Fruit fly (Drosophila melanogaster): ENCODE data around the gene Npc2c.

Npc2c gene

DNA sequence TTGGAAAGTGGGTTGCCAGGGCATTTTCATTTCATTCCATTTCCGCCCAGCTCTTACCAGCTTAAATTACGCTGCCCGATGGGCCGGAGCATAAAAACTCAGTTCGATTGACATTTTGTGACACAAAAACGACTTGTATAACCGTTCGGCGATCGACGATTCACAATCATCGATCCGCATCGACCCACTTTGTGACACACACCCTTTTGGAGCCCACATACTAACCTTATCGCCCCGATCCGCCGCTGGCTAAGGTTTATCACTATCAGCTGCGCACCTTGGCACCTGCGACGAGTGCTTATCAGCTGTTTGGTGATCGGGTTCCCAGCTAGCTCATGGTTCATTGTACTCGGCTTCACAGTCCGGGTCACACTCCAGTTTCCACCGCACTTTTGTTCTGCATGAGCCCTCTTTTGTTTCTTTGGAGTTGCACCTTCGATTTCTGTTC, 39.4 kb downstream of the Npc2c start (continued):
- TF ChIP-seq pan (optimal IDR thresholded peaks at IDR 0.05) (no peak), pan (GFP tag; optimal IDR thresholded peaks at IDR 0.05 in 1 of 2, IDR thresholded peaks at IDR 0.05 in 1 of 2) (peak in 1 of 2 experiments; percentile 16), seq (GFP tag; IDR thresholded peaks at IDR 0.05) (no peak), al (GFP tag; IDR thresholded peaks at IDR 0.05) (no peak), CG17361 (GFP tag; IDR thresholded peaks at IDR 0.05) (no peak), Aef1 (GFP tag; IDR thresholded peaks at IDR 0.05) (no peak), Camta (GFP tag; optimal IDR thresholded peaks at IDR 0.05) (no peak), pros (GFP tag; optimal IDR thresholded peaks at IDR 0.05) (no peak), tio (GFP tag; optimal IDR thresholded peaks at IDR 0.05) (no peak), CG9437 (GFP tag; optimal IDR thresholded peaks at IDR 0.05) (no peak), CG15073 (GFP tag; optimal IDR thresholded peaks at IDR 0.05) (no peak), Jarid2 (GFP tag; optimal IDR thresholded peaks at IDR 0.05) (no peak), CG5180 (GFP tag; optimal IDR thresholded peaks at IDR 0.05) (peak; percentile 31), toy (GFP tag; IDR thresholded peaks at IDR 0.05) (no peak), crp (GFP tag; optimal IDR thresholded peaks at IDR 0.05) (peak in 1 of 2 experiments; percentile 7), chm (GFP tag; IDR thresholded peaks at IDR 0.05) (peak; percentile 62; the same call in 1 of the 2 replicates), fd3F (GFP tag; optimal IDR thresholded peaks at IDR 0.05) (no peak), mam (GFP tag; optimal IDR thresholded peaks at IDR 0.05) (no peak), CG15011 (GFP tag; optimal IDR thresholded peaks at IDR 0.05) (no peak), CG9727 (GFP tag; optimal IDR thresholded peaks at IDR 0.05) (no peak), CG30020 (tag; optimal IDR thresholded peaks at IDR 0.05) (no peak), CG2889 (GFP tag; IDR thresholded peaks at IDR 0.05) (no peak), ERR (GFP tag; optimal IDR thresholded peaks at IDR 0.05) (no peak), Fer3 (tag; optimal IDR thresholded peaks at IDR 0.05) (no peak), B-H2 (GFP tag; optimal IDR thresholded peaks at IDR 0.05) (no peak), CG14441 (GFP tag; IDR thresholded peaks at IDR 0.05) (no peak), HLHmδ (GFP tag; optimal IDR thresholded peaks at IDR 0.05) (no peak), CG2678 (tag; optimal IDR thresholded peaks at IDR 0.05) (peak; percentile 25), Pdp1 (GFP tag; optimal IDR thresholded peaks at IDR 0.05) (peak in 1 of 2 experiments; percentile 98), Hand (GFP tag; optimal IDR thresholded peaks at IDR 0.05) (peak; percentile 19), CG7987 (GFP tag; optimal IDR thresholded peaks at IDR 0.05) (no peak), Antp (GFP tag; optimal IDR thresholded peaks at IDR 0.05) (no peak), CG3065 (GFP tag; optimal IDR thresholded peaks at IDR 0.05) (no peak)

DNA sequence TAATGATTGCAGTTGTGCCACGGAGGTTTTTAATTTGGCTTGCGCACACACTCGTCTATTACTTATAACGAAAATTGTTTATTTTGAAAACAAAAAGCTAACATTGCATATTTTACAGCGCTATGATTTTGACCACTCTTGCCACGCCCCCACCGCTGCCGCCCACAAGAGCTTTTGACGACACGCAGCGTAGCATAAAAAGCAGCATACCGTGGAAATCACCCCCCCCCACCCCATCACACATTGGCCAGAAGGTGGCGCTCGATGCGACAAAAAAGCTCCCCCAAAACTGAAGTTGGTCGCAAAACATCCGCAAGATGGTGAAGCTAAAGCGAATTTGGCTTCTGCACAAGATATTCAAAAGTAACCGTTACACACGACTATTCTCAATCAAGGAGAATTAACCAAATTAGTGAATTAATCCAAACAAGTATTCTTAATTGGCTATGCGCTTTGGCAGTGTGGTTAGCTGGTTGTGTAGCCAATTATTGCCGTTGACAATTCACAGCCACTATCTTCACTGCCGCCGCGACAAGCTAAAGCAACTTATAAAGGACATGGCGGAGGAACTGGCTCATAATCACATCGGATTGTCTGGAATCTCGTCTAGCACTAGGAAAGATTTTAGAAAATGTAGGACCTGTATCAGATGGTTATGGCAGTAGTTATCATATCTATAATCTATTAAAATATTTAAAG, 40.6 kb downstream of the Npc2c start:
- TF ChIP-seq CG10366 (GFP tag; IDR thresholded peaks at IDR 0.05) (0 out of 2 replicates have a peak, but pooled peaks have one; percentile 14), CG14014 (GFP tag; IDR thresholded peaks at IDR 0.05) (peak; percentile 40; the same call in 1 of the 2 replicates), gce (GFP tag; IDR thresholded peaks at IDR 0.05) (peak; percentile 41; the same call in 1 of the 3 replicates), CG18599 (GFP tag; optimal IDR thresholded peaks at IDR 0.05) (peak; percentile 53), CG30403 (GFP tag; optimal IDR thresholded peaks at IDR 0.05) (peak; percentile 18), CG12942 (GFP tag; optimal IDR thresholded peaks at IDR 0.05) (peak; percentile 9), chinmo (GFP tag; IDR thresholded peaks at IDR 0.05; ENCODE audit: partially characterized antibody) (peak; percentile 82; the same call in 2 of the 4 replicates), CG18476 (GFP tag; optimal IDR thresholded peaks at IDR 0.05) (no peak), CG5953 (GFP tag; IDR thresholded peaks at IDR 0.05) (peak; percentile 38; the same call in 1 of the 2 replicates), Xbp1 (GFP tag; optimal IDR thresholded peaks at IDR 0.05) (peak; percentile 24), CG7987 (GFP tag; optimal IDR thresholded peaks at IDR 0.05) (peak; percentile 78), CG17361 (GFP tag; IDR thresholded peaks at IDR 0.05) (no peak), zen2 (GFP tag; IDR thresholded peaks at IDR 0.05; ENCODE audit: partially characterized antibody) (no peak), H2.0 (GFP tag; IDR thresholded peaks at IDR 0.05) (0 out of 2 replicates have a peak, but pooled peaks have one; percentile 17), Antp (GFP tag; optimal IDR thresholded peaks at IDR 0.05) (peak; percentile 64), scrt (GFP tag; optimal IDR thresholded peaks at IDR 0.05) (no peak), CG2678 (tag; optimal IDR thresholded peaks at IDR 0.05) (peak; percentile 6), CG6683 (GFP tag; optimal IDR thresholded peaks at IDR 0.05) (peak; percentile 5), CG10543 (GFP tag; optimal IDR thresholded peaks at IDR 0.05) (peak; percentile 6), bowl (GFP tag; IDR thresholded peaks at IDR 0.05) (0 out of 2 replicates have a peak, but pooled peaks have one; percentile 58)

All from whole organism, embryonic.